Fruit fly (Drosophila melanogaster): ENCODE data around the gene Cpr72Ea.

DNA sequence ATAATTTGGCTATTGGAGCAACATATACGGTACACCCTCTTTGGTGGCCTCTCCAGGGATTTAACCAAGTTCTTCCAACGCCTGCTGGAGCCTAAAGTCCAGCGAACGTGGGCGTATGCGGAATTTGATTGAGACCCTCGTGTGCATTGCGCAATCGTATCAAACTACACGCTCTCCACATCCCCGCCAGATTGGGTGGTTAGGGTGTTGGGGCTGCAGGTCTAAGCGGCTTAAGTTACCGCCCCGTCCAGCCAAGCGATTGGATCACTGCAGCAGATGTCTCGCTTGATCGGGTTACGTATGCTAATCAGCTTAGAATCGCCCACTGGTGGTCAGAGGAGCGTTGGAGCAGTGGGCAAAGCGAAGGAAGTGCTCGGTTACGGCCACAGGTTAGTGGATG, 31.7 kb upstream of the Cpr72Ea start, which contains the start of gene CG33060:
- TF ChIP-seq shn (GFP tag; optimal IDR thresholded peaks at IDR 0.05) = no peak
- no peak for TF ChIP-seq Stat92E (GFP tag; optimal IDR thresholded peaks at IDR 0.05)
- no peak for TF ChIP-seq Dfd (GFP tag; optimal IDR thresholded peaks at IDR 0.05)
- TF ChIP-seq fd3F (GFP tag; optimal IDR thresholded peaks at IDR 0.05) = no peak
- TF ChIP-seq Awh (GFP tag; IDR thresholded peaks at IDR 0.05) = no peak
- TF ChIP-seq Bdp1 (GFP tag; optimal IDR thresholded peaks at IDR 0.05) = no peak
- TF ChIP-seq NC2β (GFP tag; optimal IDR thresholded peaks at IDR 0.05) = no peak
